Fruit fly (Drosophila melanogaster): Measurements from ENCODE around the gene Reps.

Reps gene

DNA sequence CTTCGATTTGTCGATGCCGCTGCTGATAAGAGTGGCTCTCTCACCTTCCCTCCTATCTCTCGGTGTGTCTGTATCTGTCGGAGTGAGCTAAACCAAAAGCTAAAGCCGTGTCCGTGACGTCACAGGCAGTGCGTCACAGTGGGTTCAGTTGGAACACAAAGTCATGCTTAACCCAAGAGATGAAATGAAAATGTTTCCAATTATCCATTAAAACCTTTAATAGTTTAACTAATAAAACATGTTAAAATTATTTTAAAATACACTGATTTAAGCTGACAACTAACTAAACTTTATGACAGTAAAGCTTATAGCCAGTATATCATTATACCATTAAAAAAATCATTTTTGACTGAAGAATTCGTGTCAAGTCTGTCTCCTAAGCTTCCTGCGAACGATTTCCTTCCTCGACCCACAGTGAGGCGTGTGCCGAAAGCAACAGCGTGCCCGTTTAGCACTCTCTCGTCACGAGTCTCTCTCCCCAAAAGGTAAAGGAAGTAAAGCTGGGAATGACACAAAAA lies 6.6 kb upstream of the Reps start, which contains the start of gene Idua (continued):
- TF ChIP-seq bigmax (GFP tag; optimal IDR thresholded peaks at IDR 0.05), result no peak
- TF ChIP-seq cas (GFP tag; IDR thresholded peaks at IDR 0.05), result peak; percentile 13; the same call in 1 of the 2 replicates
- TF ChIP-seq MBD-R2 (GFP tag; IDR thresholded peaks at IDR 0.05), result 0 out of 2 replicates have a peak, but pooled peaks have one; percentile 6
- TF ChIP-seq CG6654 (GFP tag; optimal IDR thresholded peaks at IDR 0.05), result peak; percentile 2
- TF ChIP-seq CG5180 (GFP tag; optimal IDR thresholded peaks at IDR 0.05), result no peak
- 0 out of 2 replicates have a peak, but pooled peaks have one; percentile 18 for TF ChIP-seq ranshi (GFP tag; IDR thresholded peaks at IDR 0.05)
- peak; percentile 52 for TF ChIP-seq Hr3 (GFP tag; optimal IDR thresholded peaks at IDR 0.05)
- TF ChIP-seq Hmr (GFP tag; optimal IDR thresholded peaks at IDR 0.05), result peak; percentile 91
- TF ChIP-seq BEAF-32 (GFP tag; optimal IDR thresholded peaks at IDR 0.05), result no peak
- TF ChIP-seq CG15696 (tag; optimal IDR thresholded peaks at IDR 0.05), result no peak
- TF ChIP-seq lmd (GFP tag; IDR thresholded peaks at IDR 0.05), result peak; percentile 49
- no peak for TF ChIP-seq Dll (GFP tag; IDR thresholded peaks at IDR 0.05; ENCODE audit: partially characterized antibody)
- TF ChIP-seq CG12155 (GFP tag; optimal IDR thresholded peaks at IDR 0.05), result peak; percentile 36
- TF ChIP-seq pb (GFP tag; optimal IDR thresholded peaks at IDR 0.05), result no peak
- TF ChIP-seq her (GFP tag; optimal IDR thresholded peaks at IDR 0.05), result no peak
- no peak for TF ChIP-seq crc (GFP tag; optimal IDR thresholded peaks at IDR 0.05)
- no peak for TF ChIP-seq Elba2 (GFP tag; optimal IDR thresholded peaks at IDR 0.05)
- TF ChIP-seq bowl (GFP tag; IDR thresholded peaks at IDR 0.05), result no peak
- no peak for TF ChIP-seq wor (GFP tag; IDR thresholded peaks at IDR 0.05)
- TF ChIP-seq HLHmδ (GFP tag; optimal IDR thresholded peaks at IDR 0.05), result no peak
- TF ChIP-seq CG2199 (GFP tag; IDR thresholded peaks at IDR 0.05), result no peak
- TF ChIP-seq CG12391 (tag; optimal IDR thresholded peaks at IDR 0.05), result peak; percentile 69
- 0 out of 4 replicates have a peak, but pooled peaks have one; percentile 48 for TF ChIP-seq chinmo (GFP tag; IDR thresholded peaks at IDR 0.05; ENCODE audit: partially characterized antibody)
- no peak for TF ChIP-seq CG9876 (GFP tag; optimal IDR thresholded peaks at IDR 0.05)
- peak; percentile 41 for TF ChIP-seq CG4328 (GFP tag; optimal IDR thresholded peaks at IDR 0.05)
- no peak for TF ChIP-seq chn (GFP tag; optimal IDR thresholded peaks at IDR 0.05)
- peak in 1 of 2 experiments; percentile 19 for TF ChIP-seq insv (GFP tag; optimal IDR thresholded peaks at IDR 0.05)
- TF ChIP-seq pan (optimal IDR thresholded peaks at IDR 0.05), result no peak
- TF ChIP-seq pan (GFP tag; optimal IDR thresholded peaks at IDR 0.05 in 1 of 2, IDR thresholded peaks at IDR 0.05 in 1 of 2), result peak in 1 of 2 experiments; percentile 72
- TF ChIP-seq Awh (GFP tag; IDR thresholded peaks at IDR 0.05), result peak; percentile 37; the same call in 1 of the 2 replicates
- TF ChIP-seq CG3407 (GFP tag; optimal IDR thresholded peaks at IDR 0.05), result peak; percentile 35
- no peak for TF ChIP-seq gce (GFP tag; IDR thresholded peaks at IDR 0.05)
- no peak for TF ChIP-seq Nf-YC (tag; optimal IDR thresholded peaks at IDR 0.05)
- TF ChIP-seq CG6813 (GFP tag; optimal IDR thresholded peaks at IDR 0.05), result peak; percentile 74
- no peak for TF ChIP-seq TFAM (GFP tag; optimal IDR thresholded peaks at IDR 0.05)
- no peak for TF ChIP-seq abd-A (tag; optimal IDR thresholded peaks at IDR 0.05)
- no peak for TF ChIP-seq repo (GFP tag; optimal IDR thresholded peaks at IDR 0.05)
- peak; percentile 50 for TF ChIP-seq CrebB (tag; optimal IDR thresholded peaks at IDR 0.05)
- TF ChIP-seq CG30403 (GFP tag; optimal IDR thresholded peaks at IDR 0.05), result peak; percentile 77
- TF ChIP-seq CG17359 (tag; optimal IDR thresholded peaks at IDR 0.05), result peak; percentile 69
- peak; percentile 36 for TF ChIP-seq Atf3 (GFP tag; optimal IDR thresholded peaks at IDR 0.05)
- no peak for TF ChIP-seq Atf-2 (GFP tag; optimal IDR thresholded peaks at IDR 0.05)
- no peak for TF ChIP-seq CG8359 (GFP tag; optimal IDR thresholded peaks at IDR 0.05; ENCODE audit: borderline replicate concordance)
- peak; percentile 41 for TF ChIP-seq CG18011 (GFP tag; optimal IDR thresholded peaks at IDR 0.05)
- TF ChIP-seq CG11093 (GFP tag; IDR thresholded peaks at IDR 0.05), result peak; percentile 69; the same call in 2 of the 3 replicates
- peak; percentile 52 for TF ChIP-seq CG15011 (GFP tag; optimal IDR thresholded peaks at IDR 0.05)
- TF ChIP-seq CG8388 (GFP tag; optimal IDR thresholded peaks at IDR 0.05), result no peak
- TF ChIP-seq H2.0 (GFP tag; IDR thresholded peaks at IDR 0.05), result peak; percentile 31; the same call in 1 of the 2 replicates
- no peak for TF ChIP-seq CG18764 (GFP tag; optimal IDR thresholded peaks at IDR 0.05)
- TF ChIP-seq CG3726 (GFP tag; IDR thresholded peaks at IDR 0.05), result no peak

Data from whole organism, embryonic.